Fruit fly (Drosophila melanogaster): ENCODE results near the gene Ir7d.

Ir7d gene

dm6 chrX:7888386-7889024, 9.9 kb upstream of the Ir7d start, which contains the start of gene Acat1 (continued):
- TF ChIP-seq CG7368 (GFP tag; optimal IDR thresholded peaks at IDR 0.05) (peak; percentile 72), Hr38 (GFP tag; optimal IDR thresholded peaks at IDR 0.05) (no peak), Hr39 (GFP tag; optimal IDR thresholded peaks at IDR 0.05) (peak; percentile 80), Ets21C (GFP tag; optimal IDR thresholded peaks at IDR 0.05) (peak; percentile 69), Met (GFP tag; optimal IDR thresholded peaks at IDR 0.05) (peak; percentile 84), cyc (GFP tag; optimal IDR thresholded peaks at IDR 0.05) (peak; percentile 81), CG4318 (GFP tag; optimal IDR thresholded peaks at IDR 0.05) (peak; percentile 19), achi (GFP tag; optimal IDR thresholded peaks at IDR 0.05) (peak; percentile 76), lz (GFP tag; optimal IDR thresholded peaks at IDR 0.05) (peak; percentile 86), svp (GFP tag) (peak; percentile 85), net (GFP tag; optimal IDR thresholded peaks at IDR 0.05) (peak; percentile 78), CG6808 (GFP tag; optimal IDR thresholded peaks at IDR 0.05) (peak; percentile 23), salr (GFP tag; optimal IDR thresholded peaks at IDR 0.05) (peak in 1 of 2 experiments; percentile 49), CG34406 (GFP tag; optimal IDR thresholded peaks at IDR 0.05) (peak; percentile 57), Sox15 (GFP tag; optimal IDR thresholded peaks at IDR 0.05) (peak; percentile 49), CG15336 (GFP tag; IDR thresholded peaks at IDR 0.05) (peak; percentile 65), Sox102F (GFP tag; optimal IDR thresholded peaks at IDR 0.05) (peak; percentile 83), CG10669 (GFP tag; optimal IDR thresholded peaks at IDR 0.05) (peak; percentile 71), Hr4 (GFP tag; optimal IDR thresholded peaks at IDR 0.05) (peak; percentile 76), ss (GFP tag; optimal IDR thresholded peaks at IDR 0.05) (peak; percentile 1 to 42), CG9139 (GFP tag; optimal IDR thresholded peaks at IDR 0.05) (peak; percentile 14), CG10631 (GFP tag; optimal IDR thresholded peaks at IDR 0.05) (peak; percentile 84), CG1621 (tag; optimal IDR thresholded peaks at IDR 0.05) (peak; percentile 50), CG6792 (GFP tag; optimal IDR thresholded peaks at IDR 0.05) (peak; percentile 70)

DNA sequence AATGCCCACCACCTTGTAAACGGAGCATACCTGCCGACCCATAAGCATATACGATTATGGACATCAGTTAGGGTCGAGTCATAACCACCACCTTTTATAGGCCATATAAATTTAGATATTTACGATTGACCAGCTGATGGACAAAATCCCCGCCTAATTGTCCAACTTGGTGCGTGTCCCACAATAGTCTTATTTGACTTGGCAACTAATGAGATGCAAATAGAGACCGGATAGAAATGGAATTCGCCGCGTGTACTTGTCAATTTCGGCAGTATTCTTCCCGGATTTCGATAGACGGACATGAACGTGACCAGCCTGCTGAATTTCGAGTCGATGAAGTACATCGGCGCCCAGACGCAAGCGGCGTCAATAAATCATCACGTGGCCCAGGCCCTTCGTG, 5.7 kb upstream of the Ir7d start, which contains the start of gene Ir7g:
Gene Ir7g (plus strand): TSS at position 301 of the 400 bp plus-strand sequence.
- no peak for TF ChIP-seq CG7368 (GFP tag; optimal IDR thresholded peaks at IDR 0.05)
- TF ChIP-seq eg (GFP tag; IDR thresholded peaks at IDR 0.05) = no peak
- TF ChIP-seq CG6276 (GFP tag; optimal IDR thresholded peaks at IDR 0.05) = no peak
- no peak for TF ChIP-seq CG3919 (GFP tag; optimal IDR thresholded peaks at IDR 0.05)
- TF ChIP-seq achi (GFP tag; optimal IDR thresholded peaks at IDR 0.05) = no peak
- no peak for TF ChIP-seq Sox15 (GFP tag; optimal IDR thresholded peaks at IDR 0.05)
- no peak for TF ChIP-seq Eip75B (GFP tag; optimal IDR thresholded peaks at IDR 0.05)
- no peak for TF ChIP-seq CG32006 (GFP tag; optimal IDR thresholded peaks at IDR 0.05)
- no peak for TF ChIP-seq CG6163 (GFP tag; IDR thresholded peaks at IDR 0.05)
- no peak for TF ChIP-seq CG6808 (GFP tag; optimal IDR thresholded peaks at IDR 0.05)
- no peak for TF ChIP-seq cyc (GFP tag; optimal IDR thresholded peaks at IDR 0.05)
- TF ChIP-seq CG4318 (GFP tag; optimal IDR thresholded peaks at IDR 0.05) = no peak
- TF ChIP-seq CG15336 (GFP tag; IDR thresholded peaks at IDR 0.05) = no peak
- TF ChIP-seq CG8119 (GFP tag; IDR thresholded peaks at IDR 0.05) = no peak
- TF ChIP-seq Hr39 (GFP tag; optimal IDR thresholded peaks at IDR 0.05) = no peak
- no peak for TF ChIP-seq fkh (GFP tag; optimal IDR thresholded peaks at IDR 0.05)

- TF ChIP-seq CG1621 (tag; optimal IDR thresholded peaks at IDR 0.05) (no peak), OdsH (GFP tag; optimal IDR thresholded peaks at IDR 0.05) (no peak), Sox14 (GFP tag; optimal IDR thresholded peaks at IDR 0.05) (no peak), Hr39 (GFP tag; optimal IDR thresholded peaks at IDR 0.05) (no peak), CG3919 (GFP tag; optimal IDR thresholded peaks at IDR 0.05) (no peak), CG9139 (GFP tag; optimal IDR thresholded peaks at IDR 0.05) (no peak), Hr4 (GFP tag; optimal IDR thresholded peaks at IDR 0.05) (no peak), acj6 (GFP tag; optimal IDR thresholded peaks at IDR 0.05) (no peak)
Observed at dm6 chrX:7883926-7884325, 5.3 kb upstream of the Ir7d start, which contains the start of gene Ir7f. Ir7f (minus strand) TSS chrX:7884026.

DNA sequence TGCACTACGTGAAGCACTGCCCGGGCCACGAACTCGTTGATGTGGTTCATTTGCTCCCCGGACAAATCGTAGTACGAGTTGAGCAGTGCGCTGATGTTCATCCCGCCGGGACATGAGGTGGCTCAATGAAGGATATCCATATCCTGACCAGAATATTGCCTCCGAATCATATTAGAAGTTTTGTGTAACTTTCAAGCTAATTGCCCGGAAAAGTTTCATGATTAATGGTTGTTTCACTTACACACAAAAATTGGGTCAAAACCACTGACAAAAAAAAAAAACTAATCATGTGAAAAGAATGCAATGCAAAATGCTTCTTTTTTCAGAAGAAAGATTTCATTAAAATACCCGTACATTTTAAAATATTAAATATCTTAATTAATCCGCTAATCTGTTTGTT, 2.9 kb upstream of the Ir7d start, which contains the start of gene Ir7e:
Gene Ir7e (minus strand): TSS at position 101 of the 400 bp plus-strand sequence.
- TF ChIP-seq CG10631 (GFP tag; optimal IDR thresholded peaks at IDR 0.05) (no peak), topi (GFP tag; optimal IDR thresholded peaks at IDR 0.05) (no peak), Eip78C (GFP tag) (no peak), dac (GFP tag; optimal IDR thresholded peaks at IDR 0.05) (no peak), Smox (GFP tag; optimal IDR thresholded peaks at IDR 0.05) (no peak), CG8632 (GFP tag; optimal IDR thresholded peaks at IDR 0.05) (no peak), esn (GFP tag; optimal IDR thresholded peaks at IDR 0.05) (no peak), Ets96B (tag; optimal IDR thresholded peaks at IDR 0.05) (no peak), CG9139 (GFP tag; optimal IDR thresholded peaks at IDR 0.05) (no peak), CG6276 (GFP tag; optimal IDR thresholded peaks at IDR 0.05) (no peak), Sox14 (GFP tag; optimal IDR thresholded peaks at IDR 0.05) (no peak), CG4318 (GFP tag; optimal IDR thresholded peaks at IDR 0.05) (no peak), CG11762 (GFP tag; optimal IDR thresholded peaks at IDR 0.05; ENCODE audit: insufficient read depth) (no peak), CG16779 (tag; optimal IDR thresholded peaks at IDR 0.05) (no peak), CG10669 (GFP tag; optimal IDR thresholded peaks at IDR 0.05) (no peak), cyc (GFP tag; optimal IDR thresholded peaks at IDR 0.05) (no peak), CG34406 (GFP tag; optimal IDR thresholded peaks at IDR 0.05) (no peak), net (GFP tag; optimal IDR thresholded peaks at IDR 0.05) (no peak)
